Worm (Caenorhabditis elegans): ENCODE measurements around the gene msd-2.

ce11 chrIV:9982895-9983294 lies 46.0 kb upstream of the msd-2 start, which contains the start of gene mam-2:
- TF ChIP-seq med-1 (GFP tag; optimal IDR thresholded peaks at IDR 0.05; ENCODE audit: insufficient read depth) (no peak), tab-1 (GFP tag; IDR thresholded peaks at IDR 0.05) (no peak), ztf-23 (GFP tag; IDR thresholded peaks at IDR 0.05) (no peak), T22C8.4 (GFP tag; IDR thresholded peaks at IDR 0.05) (no peak), ref-1 (GFP tag; conservative IDR thresholded peaks at IDR 0.05) (no peak), flt-1 (GFP tag; IDR thresholded peaks at IDR 0.05) (no peak), cog-1 (tag; optimal IDR thresholded peaks at IDR 0.05) (no peak), ztf-29 (GFP tag; IDR thresholded peaks at IDR 0.05) (no peak)
